Fruit fly (Drosophila melanogaster): ENCODE results near the gene CG2258.

The CG2258 gene

DNA sequence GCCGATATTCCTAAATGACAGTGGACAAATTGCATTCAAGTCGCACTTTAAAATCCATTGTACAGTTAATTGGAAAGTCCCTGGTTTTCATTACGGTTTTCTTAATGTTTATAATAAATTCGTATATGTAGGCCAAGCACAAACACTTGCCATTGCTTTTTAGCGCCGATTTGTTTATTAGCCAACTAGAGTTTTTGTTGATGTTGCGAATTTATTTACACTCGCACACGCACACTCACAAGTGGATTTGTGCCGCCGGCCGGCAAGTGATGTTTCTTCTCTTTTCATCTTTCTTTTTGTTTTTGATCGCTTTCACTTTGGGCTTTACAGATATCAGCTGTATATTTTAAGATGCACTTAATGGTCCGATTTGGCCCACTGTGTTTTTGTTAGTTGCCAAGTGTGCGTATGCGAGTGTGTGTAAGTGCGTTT is 44.6 kb downstream of the CG2258 start (continued):
- TF ChIP-seq D (optimal IDR thresholded peaks at IDR 0.05) (no peak), D (GFP tag; optimal IDR thresholded peaks at IDR 0.05) (peak; percentile 78), kay (GFP tag; optimal IDR thresholded peaks at IDR 0.05) (peak; percentile 51), hb (GFP tag; IDR thresholded peaks at IDR 0.05; ENCODE audit: partially characterized antibody) (no peak), E2f2 (GFP tag; IDR thresholded peaks at IDR 0.05) (no peak; the same call in 1 of the 2 replicates), D19A (tag; optimal IDR thresholded peaks at IDR 0.05) (peak; percentile 58), CG10274 (GFP tag; optimal IDR thresholded peaks at IDR 0.05) (peak; percentile 63), CG12391 (tag; optimal IDR thresholded peaks at IDR 0.05) (peak; percentile 74), dmrt99B (tag; optimal IDR thresholded peaks at IDR 0.05) (peak; percentile 81), Scr (GFP tag; IDR thresholded peaks at IDR 0.05; ENCODE audit: partially characterized antibody) (no peak), org-1 (GFP tag; optimal IDR thresholded peaks at IDR 0.05) (peak; percentile 76), CG17359 (tag; optimal IDR thresholded peaks at IDR 0.05) (peak; percentile 64), en (GFP tag; optimal IDR thresholded peaks at IDR 0.05) (peak; percentile 63), eve (GFP tag; optimal IDR thresholded peaks at IDR 0.05) (peak in 1 of 2 experiments; percentile 85), CG1792 (GFP tag; optimal IDR thresholded peaks at IDR 0.05) (peak; percentile 28), ewg (GFP tag; optimal IDR thresholded peaks at IDR 0.05) (peak; percentile 54), Mad (GFP tag; optimal IDR thresholded peaks at IDR 0.05) (peak; percentile 60), CG4730 (GFP tag; IDR thresholded peaks at IDR 0.05) (0 out of 2 replicates have a peak, but pooled peaks have one; percentile 40), lmd (GFP tag; IDR thresholded peaks at IDR 0.05) (peak; percentile 77), da (GFP tag; optimal IDR thresholded peaks at IDR 0.05) (peak; percentile 34), Gug (GFP tag; IDR thresholded peaks at IDR 0.05) (peak; percentile 43; the same call in 2 of the 4 replicates), CG7839 (tag; optimal IDR thresholded peaks at IDR 0.05) (peak; percentile 85), luna (GFP tag; optimal IDR thresholded peaks at IDR 0.05) (no peak), CG3995 (GFP tag; optimal IDR thresholded peaks at IDR 0.05) (peak; percentile 9), NK7.1 (GFP tag; optimal IDR thresholded peaks at IDR 0.05) (peak; percentile 67), chn (GFP tag; optimal IDR thresholded peaks at IDR 0.05) (peak; percentile 30), crol (GFP tag; IDR thresholded peaks at IDR 0.05) (no peak), CG13775 (GFP tag; optimal IDR thresholded peaks at IDR 0.05) (peak; percentile 78), bab2 (GFP tag; optimal IDR thresholded peaks at IDR 0.05) (peak; percentile 66), zen (tag; optimal IDR thresholded peaks at IDR 0.05) (peak; percentile 12), CG9727 (GFP tag; optimal IDR thresholded peaks at IDR 0.05) (peak; percentile 76), CG10147 (GFP tag; optimal IDR thresholded peaks at IDR 0.05) (peak; percentile 55), ab (GFP tag; optimal IDR thresholded peaks at IDR 0.05) (peak; percentile 63), Sox102F (GFP tag; optimal IDR thresholded peaks at IDR 0.05) (peak; percentile 67), ATbp (GFP tag; optimal IDR thresholded peaks at IDR 0.05) (peak; percentile 40), CG12071 (GFP tag; optimal IDR thresholded peaks at IDR 0.05) (no peak), ci (GFP tag; IDR thresholded peaks at IDR 0.05) (peak; percentile 41; the same call in 1 of the 3 replicates), Stat92E (GFP tag; optimal IDR thresholded peaks at IDR 0.05) (no peak), knrl (GFP tag; IDR thresholded peaks at IDR 0.05; ENCODE audit: partially characterized antibody) (no peak), CG1233 (GFP tag; optimal IDR thresholded peaks at IDR 0.05) (peak; percentile 73), CG15696 (tag; optimal IDR thresholded peaks at IDR 0.05) (peak; percentile 67), CG34376 (GFP tag; optimal IDR thresholded peaks at IDR 0.05) (no peak), Rfx (GFP tag; IDR thresholded peaks at IDR 0.05) (peak; percentile 77), Vsx1 (GFP tag; optimal IDR thresholded peaks at IDR 0.05) (peak; percentile 49), CG9797 (GFP tag; optimal IDR thresholded peaks at IDR 0.05) (no peak), vvl (GFP tag; IDR thresholded peaks at IDR 0.05) (peak; percentile 11; the same call in 1 of the 2 replicates), al (GFP tag; IDR thresholded peaks at IDR 0.05) (peak; percentile 53), Jarid2 (GFP tag; optimal IDR thresholded peaks at IDR 0.05) (no peak), CG6689 (GFP tag; IDR thresholded peaks at IDR 0.05) (peak; percentile 67), nmo (GFP tag; optimal IDR thresholded peaks at IDR 0.05) (peak; percentile 82)

Data from whole organism, embryonic.